Fruit fly (Drosophila melanogaster) whole organism: ENCODE measurements around the gene CG16825.

ENCODE experiments used
- CG8478 ChIP-seq: fragments of >200 bp; optimal IDR thresholded peaks from 2 replicates; lab custom pipeline; 2018; ENCODE audit warnings: inconsistent platforms
- Dll ChIP-seq: fragments of >200 bp; optimal IDR thresholded peaks from 2 replicates; lab custom pipeline; 2017
- EcR ChIP-seq, 2 experiments: fragments of >200 bp; optimal IDR thresholded peaks; 2 replicates each; lab custom pipeline; 2017; ENCODE audit warnings: missing biosample characterization in 2 of 2, missing genetic modification characterization in 2 of 2, missing genetic modification reagents in 2 of 2
- pan ChIP-seq: fragments of >200 bp; optimal IDR thresholded peaks from 2 replicates; lab custom pipeline; 2017
- psq ChIP-seq: fragments of >200 bp; optimal IDR thresholded peaks from 2 replicates; lab custom pipeline; 2017
- usp ChIP-seq: fragments of >200 bp; optimal IDR thresholded peaks from 2 replicates; lab custom pipeline; 2017; ENCODE audit warnings: missing biosample characterization, missing genetic modification characterization, mixed read lengths

- TF ChIP-seq EcR (GFP tag; optimal IDR thresholded peaks at IDR 0.05; lab: Kevin White, UChicago) = no peak
- TF ChIP-seq CG8478 = no peak
- no peak for TF ChIP-seq usp (GFP tag; lab: Kevin White, UChicago)
- no peak for TF ChIP-seq psq (lab: Kevin White, UChicago)
- no peak for TF ChIP-seq pan
- TF ChIP-seq Dll (lab: Kevin White, UChicago) = no peak
Observed at dm6 chr2L:13304488-13304887, at the start of gene CG16825.
